Worm (Caenorhabditis elegans): Measurements from ENCODE around the gene sir-2.2.

Gene sir-2.2

ce11 chrX:13362486-13362885, 34.6 kb downstream of the sir-2.2 start, which contains the start of gene C49F8.15:
Gene C49F8.15, minus strand, starts transcription at chrX:13362586.
- TF ChIP-seq cog-1 (tag; optimal IDR thresholded peaks at IDR 0.05) (no peak), flt-1 (GFP tag; IDR thresholded peaks at IDR 0.05) (no peak), med-1 (GFP tag; optimal IDR thresholded peaks at IDR 0.05; ENCODE audit: insufficient read depth) (no peak), klf-2 (GFP tag; conservative IDR thresholded peaks at IDR 0.05) (no peak), ztf-29 (GFP tag; IDR thresholded peaks at IDR 0.05) (no peak), tab-1 (GFP tag; IDR thresholded peaks at IDR 0.05) (no peak), ref-1 (GFP tag; conservative IDR thresholded peaks at IDR 0.05) (no peak), T22C8.4 (GFP tag; IDR thresholded peaks at IDR 0.05) (no peak), ztf-23 (GFP tag; IDR thresholded peaks at IDR 0.05) (no peak)

ce11 chrX:13364897-13365296, 37.0 kb downstream of the sir-2.2 start, which contains the start of gene C49F8.1:
Gene C49F8.1, minus strand, starts transcription at chrX:13364997.
- TF ChIP-seq cog-1 (tag; optimal IDR thresholded peaks at IDR 0.05) (no peak), flt-1 (GFP tag; IDR thresholded peaks at IDR 0.05) (no peak), klf-2 (GFP tag; conservative IDR thresholded peaks at IDR 0.05) (no peak), ztf-29 (GFP tag; IDR thresholded peaks at IDR 0.05) (no peak), T22C8.4 (GFP tag; IDR thresholded peaks at IDR 0.05) (no peak), tab-1 (GFP tag; IDR thresholded peaks at IDR 0.05) (no peak), ref-1 (GFP tag; conservative IDR thresholded peaks at IDR 0.05) (no peak), med-1 (GFP tag; optimal IDR thresholded peaks at IDR 0.05; ENCODE audit: insufficient read depth) (no peak)

ce11 chrX:13366955-13367354, 39.1 kb downstream of the sir-2.2 start:
- TF ChIP-seq cog-1 (tag; optimal IDR thresholded peaks at IDR 0.05) (no peak), ref-1 (GFP tag; conservative IDR thresholded peaks at IDR 0.05) (no peak), flt-1 (GFP tag; IDR thresholded peaks at IDR 0.05) (no peak), T22C8.4 (GFP tag; IDR thresholded peaks at IDR 0.05) (no peak), ztf-29 (GFP tag; IDR thresholded peaks at IDR 0.05) (no peak), tab-1 (GFP tag; IDR thresholded peaks at IDR 0.05) (no peak), klf-2 (GFP tag; conservative IDR thresholded peaks at IDR 0.05) (no peak), med-1 (GFP tag; optimal IDR thresholded peaks at IDR 0.05; ENCODE audit: insufficient read depth) (no peak), ztf-23 (GFP tag; IDR thresholded peaks at IDR 0.05) (no peak)

- TF ChIP-seq ztf-29 (GFP tag; IDR thresholded peaks at IDR 0.05) (no peak), tab-1 (GFP tag; IDR thresholded peaks at IDR 0.05) (no peak), T22C8.4 (GFP tag; IDR thresholded peaks at IDR 0.05) (no peak), flt-1 (GFP tag; IDR thresholded peaks at IDR 0.05) (no peak), ref-1 (GFP tag; conservative IDR thresholded peaks at IDR 0.05) (no peak), ztf-23 (GFP tag; IDR thresholded peaks at IDR 0.05) (no peak), klf-2 (GFP tag; conservative IDR thresholded peaks at IDR 0.05) (no peak), med-1 (GFP tag; optimal IDR thresholded peaks at IDR 0.05; ENCODE audit: insufficient read depth) (no peak), cog-1 (tag; optimal IDR thresholded peaks at IDR 0.05) (no peak)
Measured at ce11 chrX:13368283-13368682, 40.4 kb downstream of the sir-2.2 start.

- no peak for TF ChIP-seq med-1 (GFP tag; optimal IDR thresholded peaks at IDR 0.05; ENCODE audit: insufficient read depth)
- TF ChIP-seq ref-1 (GFP tag; conservative IDR thresholded peaks at IDR 0.05), result no peak
- no peak for TF ChIP-seq tab-1 (GFP tag; IDR thresholded peaks at IDR 0.05)
- TF ChIP-seq T22C8.4 (GFP tag; IDR thresholded peaks at IDR 0.05), result no peak
- no peak for TF ChIP-seq ztf-29 (GFP tag; IDR thresholded peaks at IDR 0.05)
- TF ChIP-seq flt-1 (GFP tag; IDR thresholded peaks at IDR 0.05), result no peak
- TF ChIP-seq ztf-23 (GFP tag; IDR thresholded peaks at IDR 0.05), result no peak
- no peak for TF ChIP-seq klf-2 (GFP tag; conservative IDR thresholded peaks at IDR 0.05)
- TF ChIP-seq cog-1 (tag; optimal IDR thresholded peaks at IDR 0.05), result no peak
Measured at ce11 chrX:13376185-13376584, 48.3 kb downstream of the sir-2.2 start.

ce11 chrX:13376851-13377250, 49.0 kb downstream of the sir-2.2 start, which contains the start of the genes C49F8.14 and gem-1:
Gene C49F8.14, minus strand, starts transcription at chrX:13376949.
Gene gem-1, minus strand, starts transcription at chrX:13376992.
- TF ChIP-seq tab-1 (GFP tag; IDR thresholded peaks at IDR 0.05) (no peak), ref-1 (GFP tag; conservative IDR thresholded peaks at IDR 0.05) (no peak)

- TF ChIP-seq T22C8.4 (GFP tag; IDR thresholded peaks at IDR 0.05) (no peak), ztf-23 (GFP tag; IDR thresholded peaks at IDR 0.05) (no peak), flt-1 (GFP tag; IDR thresholded peaks at IDR 0.05) (no peak), cog-1 (tag; optimal IDR thresholded peaks at IDR 0.05) (no peak), ztf-29 (GFP tag; IDR thresholded peaks at IDR 0.05) (no peak), ref-1 (GFP tag; conservative IDR thresholded peaks at IDR 0.05) (no peak), med-1 (GFP tag; optimal IDR thresholded peaks at IDR 0.05; ENCODE audit: insufficient read depth) (no peak), tab-1 (GFP tag; IDR thresholded peaks at IDR 0.05) (no peak), klf-2 (GFP tag; conservative IDR thresholded peaks at IDR 0.05) (no peak)
Measured at ce11 chrX:13379072-13379471, 51.2 kb downstream of the sir-2.2 start.

All from whole organism, midembryonic.